Worm (Caenorhabditis elegans) whole organism, mixed stage, embryonic: ENCODE results near the gene F56B3.2.

Experiments
- M03D4.4 ChIP-seq: sonication (generic microtip); optimal IDR thresholded peaks from 2 replicates; lab custom pipeline; 2017; ENCODE audit warnings: mild to moderate bottlenecking, missing genetic modification characterization, missing compliant biosample characterization
- bed-3 ChIP-seq: fragments of 200-800 bp; sonication (Bioruptor generic); optimal IDR thresholded peaks from 3 replicates; lab custom pipeline; 2018; ENCODE audit warnings: mild to moderate bottlenecking, missing genetic modification characterization, moderate library complexity, missing compliant biosample characterization
- blmp-1 ChIP-seq: fragments of 150-350 bp; optimal IDR thresholded peaks from 2 replicates; lab custom pipeline; 2014; ENCODE audit warnings: missing biosample characterization, missing genetic modification characterization
- ceh-39 ChIP-seq: fragments of 150-350 bp; optimal IDR thresholded peaks from 2 replicates; lab custom pipeline; 2014; ENCODE audit warnings: missing biosample characterization, missing genetic modification characterization
- ceh-83 ChIP-seq: fragments of 200-800 bp; sonication (Bioruptor generic); optimal IDR thresholded peaks from 2 replicates; lab custom pipeline; 2018; ENCODE audit warnings: mild to moderate bottlenecking, missing genetic modification characterization, missing compliant biosample characterization
- ces-1 ChIP-seq: fragments of 150-350 bp; optimal IDR thresholded peaks from 2 replicates; lab custom pipeline; 2014; ENCODE audit warnings: missing biosample characterization, missing genetic modification reagents, missing genetic modification characterization
- cnd-1 ChIP-seq: fragments of 200-800 bp; sonication (Bioruptor generic); optimal IDR thresholded peaks from 2 replicates; lab custom pipeline; 2018; ENCODE audit warnings: mild to moderate bottlenecking, missing genetic modification characterization, missing compliant biosample characterization
- elt-1 ChIP-seq: sonication (generic microtip); optimal IDR thresholded peaks from 2 replicates; lab custom pipeline; 2017; ENCODE audit warnings: missing genetic modification characterization, mild to moderate bottlenecking, missing compliant biosample characterization, antibody characterized with exemption, moderate library complexity, borderline replicate concordance; ENCODE audit not compliant: insufficient read depth
- elt-3 ChIP-seq: fragments of 150-350 bp; optimal IDR thresholded peaks from 2 replicates; lab custom pipeline; 2014; ENCODE audit warnings: missing biosample characterization, missing genetic modification characterization
- flh-1 ChIP-seq: fragments of 200-800 bp; sonication (Bioruptor generic); optimal IDR thresholded peaks from 2 replicates; lab custom pipeline; 2018; ENCODE audit warnings: mild to moderate bottlenecking, missing genetic modification characterization, moderate library complexity, missing compliant biosample characterization
- ham-2 ChIP-seq: fragments of 200-800 bp; sonication (Bioruptor generic); optimal IDR thresholded peaks from 2 replicates; lab custom pipeline; 2018; ENCODE audit warnings: mild to moderate bottlenecking, missing genetic modification characterization, missing compliant biosample characterization
- hlh-1 ChIP-seq: fragments of 150-350 bp; optimal IDR thresholded peaks from 2 replicates; lab custom pipeline; 2014; ENCODE audit warnings: missing biosample characterization, missing genetic modification reagents, missing genetic modification characterization
- lin-13 ChIP-seq: fragments of 150-350 bp; optimal IDR thresholded peaks from 2 replicates; lab custom pipeline; 2014; ENCODE audit warnings: missing biosample characterization, missing genetic modification characterization
- lin-32 ChIP-seq: fragments of 200-800 bp; sonication (Bioruptor generic); optimal IDR thresholded peaks from 2 replicates; lab custom pipeline; 2018; ENCODE audit warnings: mild to moderate bottlenecking, missing genetic modification characterization, missing compliant biosample characterization
- lsy-2 ChIP-seq: fragments of 150-350 bp; optimal IDR thresholded peaks from 2 replicates; lab custom pipeline; 2014; ENCODE audit warnings: missing biosample characterization, missing genetic modification characterization
- mab-5 ChIP-seq: fragments of 150-350 bp; optimal IDR thresholded peaks from 2 replicates; lab custom pipeline; 2014; ENCODE audit warnings: missing biosample characterization, missing genetic modification characterization
- mep-1 ChIP-seq: fragments of 150-350 bp; optimal IDR thresholded peaks from 2 replicates; lab custom pipeline; 2017; ENCODE audit warnings: missing biosample characterization, missing genetic modification reagents, missing genetic modification characterization, inconsistent platforms
- mls-2 ChIP-seq: sonication (generic microtip); optimal IDR thresholded peaks from 2 replicates; lab custom pipeline; 2016; ENCODE audit warnings: mild to moderate bottlenecking, missing genetic modification characterization, moderate library complexity, missing compliant biosample characterization
- nhr-2 ChIP-seq: fragments of 150-350 bp; optimal IDR thresholded peaks from 2 replicates; lab custom pipeline; 2014; ENCODE audit warnings: missing biosample characterization, missing genetic modification characterization
- nhr-237 ChIP-seq: fragments of 150-350 bp; optimal IDR thresholded peaks from 2 replicates; lab custom pipeline; 2014; ENCODE audit warnings: missing biosample characterization, missing genetic modification characterization
- nhr-28 ChIP-seq: fragments of 150-350 bp; optimal IDR thresholded peaks from 2 replicates; lab custom pipeline; 2014; ENCODE audit warnings: missing biosample characterization, missing genetic modification characterization
- nhr-76 ChIP-seq: sonication (generic microtip); optimal IDR thresholded peaks from 2 replicates; lab custom pipeline; 2017; ENCODE audit warnings: missing biosample characterization, missing genetic modification characterization
- pha-4 ChIP-seq: fragments of 150-350 bp; optimal IDR thresholded peaks from 2 replicates; lab custom pipeline; 2018; ENCODE audit warnings: missing biosample characterization, missing genetic modification reagents, missing genetic modification characterization
- sem-2 ChIP-seq: fragments of 200-800 bp; sonication (Bioruptor generic); optimal IDR thresholded peaks from 2 replicates; lab custom pipeline; 2018; ENCODE audit warnings: mild to moderate bottlenecking, missing genetic modification characterization, missing compliant biosample characterization
- snpc-4 ChIP-seq: fragments of 150-350 bp; optimal IDR thresholded peaks from 2 replicates; lab custom pipeline; 2014; ENCODE audit warnings: missing biosample characterization, missing genetic modification characterization
- sptf-1 ChIP-seq: sonication (generic microtip); optimal IDR thresholded peaks from 2 replicates; lab custom pipeline; 2017; ENCODE audit warnings: mild to moderate bottlenecking, missing genetic modification characterization, moderate library complexity, missing compliant biosample characterization
- tbx-8 ChIP-seq: fragments of 200-800 bp; sonication (Bioruptor generic); optimal IDR thresholded peaks from 2 replicates; lab custom pipeline; 2018; ENCODE audit warnings: mild to moderate bottlenecking, missing genetic modification characterization, moderate library complexity, missing compliant biosample characterization
- unc-120 ChIP-seq: sonication (generic microtip); optimal IDR thresholded peaks from 2 replicates; lab custom pipeline; 2017; ENCODE audit warnings: missing genetic modification characterization, missing compliant biosample characterization; ENCODE audit not compliant: poor library complexity, severe bottlenecking
- unc-62 ChIP-seq: fragments of 150-350 bp; optimal IDR thresholded peaks from 2 replicates; lab custom pipeline; 2014; ENCODE audit warnings: missing biosample characterization, missing genetic modification reagents, missing genetic modification characterization
- zip-8 ChIP-seq: fragments of 150-350 bp; optimal IDR thresholded peaks from 2 replicates; lab custom pipeline; 2014; ENCODE audit warnings: missing biosample characterization, missing genetic modification characterization
- ztf-11 ChIP-seq: fragments of 150-350 bp; optimal IDR thresholded peaks from 2 replicates; lab custom pipeline; 2014; ENCODE audit warnings: missing biosample characterization, missing genetic modification characterization

F56B3.2 gene

DNA sequence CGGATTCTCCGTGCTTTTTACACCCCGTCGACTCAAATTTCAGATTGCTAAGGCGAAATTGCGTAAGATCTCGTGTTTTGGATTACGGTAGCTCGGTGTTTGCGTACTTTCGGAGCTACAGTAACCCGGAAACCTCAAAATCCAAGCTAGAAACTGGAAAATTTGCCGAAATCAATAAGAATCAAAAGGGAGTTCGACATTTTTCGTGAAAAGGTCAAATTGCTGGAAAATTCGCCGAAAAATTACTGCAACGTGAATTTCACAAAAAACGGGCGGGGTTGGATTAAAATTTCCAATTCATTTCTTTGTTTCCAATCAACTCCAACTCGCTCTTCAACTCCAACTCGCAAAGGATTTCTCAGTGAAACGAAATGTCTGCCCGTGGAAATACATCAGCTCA lies 19.4 kb upstream of the F56B3.2 start, which contains the start of gene F56B3.6:
F56B3.6 (plus strand) TSS at position 301 of the 400 bp plus-strand sequence.
- TF ChIP-seq M03D4.4 (tag; lab: Kevin White, UChicago): no peak
- no peak for TF ChIP-seq lin-32 (GFP tag; lab: Kevin White, UChicago)
- TF ChIP-seq lsy-2 (tag; lab: Kevin White, UChicago): no peak
- no peak for TF ChIP-seq nhr-76
- TF ChIP-seq sem-2 (GFP tag; lab: Kevin White, UChicago): no peak
- TF ChIP-seq zip-8 (tag; lab: Kevin White, UChicago): no peak
- no peak for TF ChIP-seq ztf-11 (tag; lab: Kevin White, UChicago)
- no peak for TF ChIP-seq mab-5 (tag; lab: Kevin White, UChicago)
- TF ChIP-seq elt-1: no peak

- TF ChIP-seq mls-2 (tag; lab: Kevin White, UChicago) (no peak), flh-1 (GFP tag; lab: Kevin White, UChicago) (no peak), cnd-1 (tag; lab: Kevin White, UChicago) (no peak), zip-8 (tag; lab: Kevin White, UChicago) (no peak), sptf-1 (tag; lab: Kevin White, UChicago) (no peak), lsy-2 (tag; lab: Kevin White, UChicago) (no peak), nhr-2 (no peak), elt-3 (tag; lab: Kevin White, UChicago) (no peak), mep-1 (tag; lab: Kevin White, UChicago) (no peak), nhr-76 (no peak), lin-32 (GFP tag; lab: Kevin White, UChicago) (no peak), elt-1 (no peak), unc-62 (GFP tag; lab: Kevin White, UChicago) (no peak), ces-1 (GFP tag; lab: Kevin White, UChicago) (no peak), pha-4 (no peak), M03D4.4 (tag; lab: Kevin White, UChicago) (no peak), bed-3 (GFP tag; lab: Kevin White, UChicago) (no peak), snpc-4 (tag; lab: Kevin White, UChicago) (no peak)
Measured at ce11 chrIV:782393-782792, 14.0 kb upstream of the F56B3.2 start.

- TF ChIP-seq bed-3 (GFP tag; lab: Kevin White, UChicago): no peak
- TF ChIP-seq nhr-76: no peak
- TF ChIP-seq lin-32 (GFP tag; lab: Kevin White, UChicago): no peak
- TF ChIP-seq unc-120 (tag; lab: Kevin White, UChicago): no peak
- TF ChIP-seq mls-2 (tag; lab: Kevin White, UChicago): no peak
- TF ChIP-seq mab-5 (tag; lab: Kevin White, UChicago): no peak
- no peak for TF ChIP-seq snpc-4 (tag; lab: Kevin White, UChicago)
- no peak for TF ChIP-seq hlh-1 (tag; lab: Kevin White, UChicago)
- TF ChIP-seq M03D4.4 (tag; lab: Kevin White, UChicago): no peak
- no peak for TF ChIP-seq ceh-39
Measured at ce11 chrIV:778484-778883, 10.1 kb upstream of the F56B3.2 start, which contains the start of gene ugt-52. Gene ugt-52, plus strand, starts transcription at chrIV:778784.

- TF ChIP-seq ceh-83 (GFP tag; lab: Kevin White, UChicago): no peak
- no peak for TF ChIP-seq lin-13 (tag; lab: Kevin White, UChicago)
- TF ChIP-seq nhr-28 (tag; lab: Kevin White, UChicago): no peak
- TF ChIP-seq blmp-1 (tag; lab: Kevin White, UChicago): no peak
- no peak for TF ChIP-seq cnd-1 (tag; lab: Kevin White, UChicago)
- no peak for TF ChIP-seq unc-120 (tag; lab: Kevin White, UChicago)
- TF ChIP-seq M03D4.4 (tag; lab: Kevin White, UChicago): no peak
- no peak for TF ChIP-seq mls-2 (tag; lab: Kevin White, UChicago)
- no peak for TF ChIP-seq sem-2 (GFP tag; lab: Kevin White, UChicago)
- TF ChIP-seq zip-8 (tag; lab: Kevin White, UChicago): no peak
- TF ChIP-seq ham-2 (GFP tag; lab: Kevin White, UChicago): no peak
- no peak for TF ChIP-seq nhr-2
- no peak for TF ChIP-seq nhr-237 (tag; lab: Kevin White, UChicago)
- no peak for TF ChIP-seq snpc-4 (tag; lab: Kevin White, UChicago)
- TF ChIP-seq tbx-8 (GFP tag; lab: Kevin White, UChicago): no peak
- no peak for TF ChIP-seq hlh-1 (tag; lab: Kevin White, UChicago)
Measured at ce11 chrIV:773580-773979, 5.2 kb upstream of the F56B3.2 start.
